Worm (Caenorhabditis elegans) whole organism, L4/young adult: ENCODE results near the gene pes-10.

Source experiments
- W03F9.2 ChIP-seq: fragments of 150-350 bp; optimal IDR thresholded peaks from 2 replicates; lab custom pipeline; 2014; ENCODE audit warnings: missing biosample characterization, missing genetic modification characterization
- him-1 ChIP-seq: sonication (generic microtip); optimal IDR thresholded peaks from 2 replicates; lab custom pipeline; 2016; ENCODE audit warnings: missing genotype, missing genetic modification reagents, missing genetic modification characterization, missing compliant biosample characterization

DNA sequence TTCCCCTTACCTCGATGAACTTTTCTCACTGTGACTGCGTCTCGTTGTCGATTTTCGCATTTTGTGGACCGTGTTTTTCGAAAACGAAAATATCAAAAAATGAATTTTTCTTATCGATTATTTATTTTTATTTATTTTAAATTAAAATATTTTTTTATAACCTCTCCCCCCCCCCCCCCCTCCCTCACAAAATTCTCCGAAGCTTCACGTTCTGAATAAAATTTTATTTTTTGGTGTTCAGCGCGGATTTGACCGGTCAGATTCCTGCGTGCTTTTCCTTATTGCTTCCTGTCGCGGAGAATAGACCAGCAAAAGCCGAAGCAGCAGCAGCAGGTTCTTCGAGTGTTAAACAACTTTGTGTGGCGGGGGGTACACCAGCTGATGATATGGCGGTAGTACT is 29.1 kb downstream of the pes-10 start, which contains the start of gene Y46G5A.22:
- no peak for TF ChIP-seq W03F9.2 (tag; lab: Kevin White, UChicago)
- TF ChIP-seq him-1 (tag; lab: Kevin White, UChicago) = no peak
